Worm (Caenorhabditis elegans) whole organism, mixed stage, embryonic: ENCODE results near the gene spc-2.

Experiments used
- bed-3 ChIP-seq: fragments of 200-800 bp; sonication (Bioruptor generic); optimal IDR thresholded peaks from 3 replicates; lab custom pipeline; 2018; ENCODE audit warnings: mild to moderate bottlenecking, missing genetic modification characterization, moderate library complexity, missing compliant biosample characterization
- elt-3 ChIP-seq: fragments of 150-350 bp; optimal IDR thresholded peaks from 2 replicates; lab custom pipeline; 2014; ENCODE audit warnings: missing biosample characterization, missing genetic modification characterization
- flh-1 ChIP-seq: fragments of 200-800 bp; sonication (Bioruptor generic); optimal IDR thresholded peaks from 2 replicates; lab custom pipeline; 2018; ENCODE audit warnings: mild to moderate bottlenecking, missing genetic modification characterization, moderate library complexity, missing compliant biosample characterization
- lin-32 ChIP-seq: fragments of 200-800 bp; sonication (Bioruptor generic); optimal IDR thresholded peaks from 2 replicates; lab custom pipeline; 2018; ENCODE audit warnings: mild to moderate bottlenecking, missing genetic modification characterization, missing compliant biosample characterization
- lsy-2 ChIP-seq: fragments of 150-350 bp; optimal IDR thresholded peaks from 2 replicates; lab custom pipeline; 2014; ENCODE audit warnings: missing biosample characterization, missing genetic modification characterization
- nhr-12 ChIP-seq: fragments of 150-350 bp; optimal IDR thresholded peaks from 2 replicates; lab custom pipeline; 2014; ENCODE audit warnings: missing biosample characterization, missing genetic modification characterization
- nhr-76 ChIP-seq: sonication (generic microtip); optimal IDR thresholded peaks from 2 replicates; lab custom pipeline; 2017; ENCODE audit warnings: missing biosample characterization, missing genetic modification characterization
- sem-2 ChIP-seq: fragments of 200-800 bp; sonication (Bioruptor generic); optimal IDR thresholded peaks from 2 replicates; lab custom pipeline; 2018; ENCODE audit warnings: mild to moderate bottlenecking, missing genetic modification characterization, missing compliant biosample characterization
- snpc-4 ChIP-seq: fragments of 150-350 bp; optimal IDR thresholded peaks from 2 replicates; lab custom pipeline; 2014; ENCODE audit warnings: missing biosample characterization, missing genetic modification characterization
- sptf-1 ChIP-seq: sonication (generic microtip); optimal IDR thresholded peaks from 2 replicates; lab custom pipeline; 2017; ENCODE audit warnings: mild to moderate bottlenecking, missing genetic modification characterization, moderate library complexity, missing compliant biosample characterization
- tbx-8 ChIP-seq: fragments of 200-800 bp; sonication (Bioruptor generic); optimal IDR thresholded peaks from 2 replicates; lab custom pipeline; 2018; ENCODE audit warnings: mild to moderate bottlenecking, missing genetic modification characterization, moderate library complexity, missing compliant biosample characterization
- unc-39 ChIP-seq: fragments of 150-350 bp; optimal IDR thresholded peaks from 2 replicates; lab custom pipeline; 2014; ENCODE audit warnings: missing biosample characterization, missing genetic modification characterization
- unc-62 ChIP-seq: fragments of 150-350 bp; optimal IDR thresholded peaks from 2 replicates; lab custom pipeline; 2014; ENCODE audit warnings: missing biosample characterization, missing genetic modification reagents, missing genetic modification characterization
- ztf-11 ChIP-seq: fragments of 150-350 bp; optimal IDR thresholded peaks from 2 replicates; lab custom pipeline; 2014; ENCODE audit warnings: missing biosample characterization, missing genetic modification characterization

DNA sequence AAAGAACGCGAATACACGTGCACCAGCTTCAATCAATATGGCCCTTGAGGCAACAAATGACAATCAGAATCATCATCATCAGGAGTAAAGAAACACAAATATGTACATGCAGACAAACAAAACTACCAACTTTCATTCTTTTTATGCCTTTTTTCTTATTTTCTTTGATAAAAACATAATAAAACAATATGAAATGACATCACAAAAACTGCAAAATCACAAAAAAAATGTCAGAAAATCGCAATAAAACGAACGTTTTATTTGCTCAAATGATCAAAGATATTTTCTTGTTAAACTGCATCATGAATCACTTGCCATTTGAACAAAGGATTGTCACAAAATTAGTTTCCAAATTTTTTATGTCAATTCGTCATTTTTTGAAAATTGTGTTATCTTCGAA, 27.3 kb upstream of the spc-2 start:
- TF ChIP-seq lsy-2 (tag; lab: Kevin White, UChicago), result no peak
- TF ChIP-seq snpc-4 (tag; lab: Kevin White, UChicago), result no peak
- no peak for TF ChIP-seq flh-1 (GFP tag; lab: Kevin White, UChicago)
- TF ChIP-seq elt-3 (tag; lab: Kevin White, UChicago), result no peak
- TF ChIP-seq sem-2 (GFP tag; lab: Kevin White, UChicago), result no peak
- TF ChIP-seq unc-39, result no peak
- no peak for TF ChIP-seq ztf-11 (tag; lab: Kevin White, UChicago)
- no peak for TF ChIP-seq lin-32 (GFP tag; lab: Kevin White, UChicago)
- no peak for TF ChIP-seq sptf-1 (tag; lab: Kevin White, UChicago)
- no peak for TF ChIP-seq unc-62 (GFP tag; lab: Kevin White, UChicago)
- TF ChIP-seq tbx-8, result no peak
- no peak for TF ChIP-seq nhr-76 (tag; lab: Kevin White, UChicago)
- TF ChIP-seq bed-3, result no peak
- TF ChIP-seq nhr-12, result no peak
